Fruit fly (Drosophila melanogaster) S2 (cell line): ENCODE results near the gene CG32939.

Source experiments
- CG8478 ChIP-seq: fragments of >200 bp; optimal IDR thresholded peaks from 2 replicates; lab custom pipeline; 2018
- CTCF ChIP-seq, 2 experiments: fragments of >200 bp; optimal IDR thresholded peaks; 2 replicates each; lab custom pipeline; 2018

- TF ChIP-seq CG8478 (lab: Kevin White, UChicago), result no peak
- TF ChIP-seq CTCF (optimal IDR thresholded peaks at IDR 0.05; lab: Kevin White, UChicago), result peak; percentile 69 to 72
Observed at dm6 chr3R:9705008-9705628, 12.2 kb downstream of the CG32939 start, which contains the start of gene Unc-115a.
